Worm (Caenorhabditis elegans) whole organism, midembryonic: ENCODE measurements around the gene R10F2.5.

Source experiments
- T22C8.4 ChIP-seq: fragments of 200-800 bp; sonication (Bioruptor generic); IDR thresholded peaks from 2 replicates; pipeline ENCODE4 v1.3.6; 2022; ENCODE audit warnings: missing genetic modification characterization, missing compliant biosample characterization
- cog-1 ChIP-seq: sonication (generic microtip); optimal IDR thresholded peaks from 2 replicates; lab custom pipeline; 2016; ENCODE audit warnings: missing genetic modification characterization, missing compliant biosample characterization
- flt-1 ChIP-seq: fragments of 200-800 bp; sonication (Bioruptor generic); IDR thresholded peaks from 2 replicates; pipeline ENCODE4 v1.3.6; 2022; ENCODE audit warnings: missing genetic modification characterization, missing compliant biosample characterization
- klf-2 ChIP-seq: fragments of 200-800 bp; sonication (Bioruptor generic); conservative IDR thresholded peaks from 2 replicates; pipeline ENCODE4 v1.3.6; 2022; ENCODE audit warnings: missing genetic modification reagents, missing genetic modification characterization, missing compliant biosample characterization
- med-1 ChIP-seq: sonication (generic microtip); optimal IDR thresholded peaks from 2 replicates; lab custom pipeline; 2017; ENCODE audit warnings: missing genetic modification characterization, mild to moderate bottlenecking, missing compliant biosample characterization, antibody characterized with exemption, missing genetic modification reagents; ENCODE audit not compliant: insufficient read depth
- ref-1 ChIP-seq: fragments of 200-800 bp; sonication (Bioruptor generic); conservative IDR thresholded peaks from 2 replicates; pipeline ENCODE4 v1.3.6; 2022; ENCODE audit warnings: missing genetic modification reagents, missing genetic modification characterization, missing compliant biosample characterization
- tab-1 ChIP-seq: fragments of 200-800 bp; sonication (Bioruptor generic); IDR thresholded peaks from 2 replicates; pipeline ENCODE4 v1.3.6; 2022; ENCODE audit warnings: missing genetic modification characterization, missing compliant biosample characterization
- ztf-23 ChIP-seq: fragments of 200-800 bp; sonication (Bioruptor generic); IDR thresholded peaks from 2 replicates; pipeline ENCODE4 v1.3.6; 2022; ENCODE audit warnings: missing genetic modification reagents, missing genetic modification characterization, missing compliant biosample characterization
- ztf-29 ChIP-seq: fragments of 200-800 bp; sonication (Bioruptor generic); IDR thresholded peaks from 2 replicates; pipeline ENCODE4 v1.3.6; 2022; ENCODE audit warnings: missing genetic modification reagents, missing genetic modification characterization, missing compliant biosample characterization

R10F2.5 gene

ce11 chrIII:2946626-2947168, 22.1 kb upstream of the R10F2.5 start, which contains the start of gene H05C05.1:
Gene H05C05.1, plus strand, starts transcription at chrIII:2947118.
- TF ChIP-seq ref-1, result no peak
- TF ChIP-seq flt-1 (GFP tag; lab: Robert Waterston, UW), result no peak
- no peak for TF ChIP-seq T22C8.4 (GFP tag; lab: Robert Waterston, UW)
- no peak for TF ChIP-seq tab-1 (GFP tag; lab: Robert Waterston, UW)
- no peak for TF ChIP-seq ztf-23 (GFP tag; lab: Robert Waterston, UW)
- no peak for TF ChIP-seq med-1 (GFP tag; lab: Kevin White, UChicago)
- no peak for TF ChIP-seq ztf-29
- no peak for TF ChIP-seq cog-1 (tag; lab: Kevin White, UChicago)
- TF ChIP-seq klf-2, result no peak

DNA sequence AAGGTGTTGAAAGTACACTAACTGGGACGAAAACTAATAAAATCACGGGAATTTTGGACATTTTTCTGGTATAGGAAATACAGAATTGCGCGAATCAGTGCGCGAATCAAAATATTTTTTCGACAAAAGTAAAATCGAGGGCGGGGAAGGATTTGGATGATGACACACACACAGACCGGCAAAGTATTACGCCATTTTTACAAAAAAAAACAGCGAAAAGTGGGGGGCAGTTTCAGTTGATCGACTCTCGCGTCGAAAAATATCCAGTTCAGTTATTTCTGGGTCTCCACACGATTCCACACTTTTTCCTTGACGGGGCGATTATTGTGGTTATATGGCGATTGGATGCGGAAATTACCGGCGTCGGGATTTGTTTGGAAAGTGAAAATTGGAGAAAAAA, 21.5 kb upstream of the R10F2.5 start, which contains the start of gene H05C05.4:
H05C05.4 (minus strand) TSS at position 101 of the 400 bp plus-strand sequence.
- TF ChIP-seq klf-2 (no peak), ztf-23 (GFP tag; lab: Robert Waterston, UW) (no peak), cog-1 (tag; lab: Kevin White, UChicago) (no peak), tab-1 (GFP tag; lab: Robert Waterston, UW) (no peak), ref-1 (no peak), med-1 (GFP tag; lab: Kevin White, UChicago) (no peak), T22C8.4 (GFP tag; lab: Robert Waterston, UW) (no peak), ztf-29 (no peak), flt-1 (GFP tag; lab: Robert Waterston, UW) (no peak)

DNA sequence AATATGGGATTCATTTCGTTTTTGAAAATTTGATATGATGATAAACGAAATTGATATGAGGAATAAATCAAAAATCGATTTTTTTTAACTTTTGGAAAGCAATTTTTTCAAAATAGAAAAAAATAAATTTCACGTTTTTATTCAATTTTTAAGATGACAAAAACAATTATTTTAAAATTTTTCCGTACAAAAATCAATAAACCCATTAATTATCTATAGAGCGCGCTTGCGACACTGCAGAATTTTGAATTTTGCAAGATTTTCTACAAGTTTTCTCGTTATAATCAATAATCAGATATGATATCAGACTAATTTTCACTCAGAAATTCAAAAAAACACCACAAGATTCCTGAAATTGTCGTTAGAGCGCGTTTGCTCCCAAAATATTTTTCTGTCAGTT, 19.4 kb upstream of the R10F2.5 start, which contains the start of gene R10F2.6:
R10F2.6 (minus strand) TSS at position 101 of the 400 bp plus-strand sequence.
- TF ChIP-seq med-1 (GFP tag; lab: Kevin White, UChicago) (no peak), klf-2 (no peak), ref-1 (no peak), T22C8.4 (GFP tag; lab: Robert Waterston, UW) (no peak), ztf-29 (no peak), ztf-23 (GFP tag; lab: Robert Waterston, UW) (no peak), tab-1 (GFP tag; lab: Robert Waterston, UW) (no peak), cog-1 (tag; lab: Kevin White, UChicago) (no peak)

DNA sequence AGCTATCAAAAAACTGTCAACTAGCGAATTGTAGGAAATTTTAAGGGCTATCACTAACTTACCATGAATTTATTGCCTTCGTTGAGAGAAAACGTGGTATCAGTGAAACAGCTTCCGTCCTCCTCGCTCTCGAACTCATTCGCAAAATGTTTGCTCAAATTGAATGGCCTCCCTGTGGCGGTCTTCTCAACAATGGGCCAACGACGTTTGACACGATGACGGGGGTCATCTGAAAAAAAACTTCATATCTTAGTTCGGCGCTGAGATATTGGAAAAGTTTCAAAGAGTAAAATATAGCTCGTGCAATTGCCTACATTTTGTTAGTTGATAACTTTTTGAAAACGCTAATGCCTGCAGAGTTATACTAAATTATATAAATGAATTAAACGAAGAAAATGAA, 17.0 kb upstream of the R10F2.5 start:
- TF ChIP-seq med-1 (GFP tag; lab: Kevin White, UChicago) (no peak), cog-1 (tag; lab: Kevin White, UChicago) (no peak), ref-1 (no peak), flt-1 (GFP tag; lab: Robert Waterston, UW) (no peak), klf-2 (no peak)

DNA sequence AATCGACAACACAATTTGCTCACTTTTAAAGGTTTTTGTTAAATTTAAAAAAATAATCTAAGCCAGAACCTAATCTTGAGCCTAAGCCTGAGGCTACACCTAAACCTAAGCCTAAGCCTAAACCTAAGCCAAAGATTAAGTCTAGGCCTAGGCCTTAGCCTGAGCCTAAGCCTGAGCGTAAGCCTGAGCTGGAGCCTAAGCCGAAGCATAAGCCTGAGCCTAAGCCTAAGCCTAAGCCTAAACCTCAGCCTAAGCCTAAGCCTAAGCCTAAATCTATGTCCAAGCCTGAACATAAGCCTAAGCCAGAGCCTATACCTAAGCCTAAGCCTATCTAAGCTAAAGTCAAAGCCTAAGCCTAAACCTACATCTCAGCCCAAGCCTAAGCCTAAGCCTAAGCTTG, 13.2 kb upstream of the R10F2.5 start:
- TF ChIP-seq flt-1 (GFP tag; lab: Robert Waterston, UW) (0 out of 2 replicates have a peak, but pooled peaks have one; percentile 10), tab-1 (GFP tag; lab: Robert Waterston, UW) (no peak), ztf-23 (GFP tag; lab: Robert Waterston, UW) (no peak)

ce11 chrIII:2923012-2923411, 1.5 kb downstream of the R10F2.5 start, which contains the start of gene R10F2.4:
Gene R10F2.4, minus strand, starts transcription at chrIII:2923112.
- TF ChIP-seq ztf-29 (no peak), ztf-23 (GFP tag; lab: Robert Waterston, UW) (no peak)

ce11 chrIII:2920866-2921265, 3.7 kb downstream of the R10F2.5 start:
- TF ChIP-seq ref-1, result no peak
- no peak for TF ChIP-seq ztf-23 (GFP tag; lab: Robert Waterston, UW)
- no peak for TF ChIP-seq T22C8.4 (GFP tag; lab: Robert Waterston, UW)
- TF ChIP-seq med-1 (GFP tag; lab: Kevin White, UChicago), result no peak
- TF ChIP-seq ztf-29, result no peak
- no peak for TF ChIP-seq klf-2
- TF ChIP-seq cog-1 (tag; lab: Kevin White, UChicago), result no peak
- no peak for TF ChIP-seq tab-1 (GFP tag; lab: Robert Waterston, UW)
- no peak for TF ChIP-seq flt-1 (GFP tag; lab: Robert Waterston, UW)

- no peak for TF ChIP-seq klf-2
- no peak for TF ChIP-seq T22C8.4 (GFP tag; lab: Robert Waterston, UW)
- no peak for TF ChIP-seq flt-1 (GFP tag; lab: Robert Waterston, UW)
- no peak for TF ChIP-seq tab-1 (GFP tag; lab: Robert Waterston, UW)
- TF ChIP-seq ztf-23 (GFP tag; lab: Robert Waterston, UW), result no peak
- no peak for TF ChIP-seq cog-1 (tag; lab: Kevin White, UChicago)
- TF ChIP-seq ztf-29, result no peak
- no peak for TF ChIP-seq med-1 (GFP tag; lab: Kevin White, UChicago)
Measured at ce11 chrIII:2920281-2920680, 4.3 kb downstream of the R10F2.5 start.

DNA sequence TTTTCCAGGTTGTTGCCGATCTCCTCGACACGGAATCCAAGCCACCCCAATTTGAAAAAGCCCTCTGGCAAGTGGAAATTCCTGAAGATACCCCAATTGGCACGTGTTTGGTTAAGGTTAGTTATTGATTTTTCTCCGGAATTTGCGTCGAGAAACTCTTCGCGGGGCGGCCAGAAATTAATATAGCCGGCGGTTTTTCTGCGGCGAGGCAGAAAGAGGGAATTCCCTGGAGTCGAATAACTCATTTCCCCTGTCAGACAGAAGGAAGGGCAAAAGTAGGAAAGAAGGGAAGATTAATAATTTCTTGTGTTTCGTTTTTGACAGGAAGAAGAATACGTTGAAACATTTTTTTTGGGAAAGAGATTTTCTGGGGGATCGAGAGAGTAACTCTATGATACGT, 5.9 kb downstream of the R10F2.5 start:
- TF ChIP-seq med-1 (GFP tag; lab: Kevin White, UChicago) (no peak), flt-1 (GFP tag; lab: Robert Waterston, UW) (no peak), ztf-23 (GFP tag; lab: Robert Waterston, UW) (0 out of 2 replicates have a peak, but pooled peaks have one; percentile 13)

DNA sequence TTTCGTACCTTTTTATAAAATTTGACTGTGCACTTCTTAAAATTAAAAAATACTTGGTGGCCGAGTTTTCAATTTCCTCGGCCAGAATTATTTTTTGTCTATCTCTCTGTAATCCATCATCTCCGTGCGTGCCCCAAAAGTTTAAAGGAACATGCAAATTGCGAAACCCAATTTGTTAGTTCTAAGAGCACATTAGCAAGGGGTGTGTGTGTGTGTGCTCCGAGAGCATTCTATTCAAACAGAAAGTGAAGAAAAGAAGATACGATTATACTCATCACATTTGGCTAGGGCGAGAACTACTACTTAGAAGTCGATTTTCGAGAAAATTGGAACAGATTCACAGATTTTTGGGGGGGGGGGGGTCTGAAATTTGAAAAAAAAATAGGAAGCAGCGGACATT, 10.5 kb downstream of the R10F2.5 start:
- TF ChIP-seq flt-1 (GFP tag; lab: Robert Waterston, UW) (no peak), klf-2 (no peak), tab-1 (GFP tag; lab: Robert Waterston, UW) (no peak), ztf-29 (no peak), ztf-23 (GFP tag; lab: Robert Waterston, UW) (no peak), ref-1 (no peak), cog-1 (tag; lab: Kevin White, UChicago) (no peak), med-1 (GFP tag; lab: Kevin White, UChicago) (no peak), T22C8.4 (GFP tag; lab: Robert Waterston, UW) (no peak)
